Worm (Caenorhabditis elegans) whole organism, L1 larva: ENCODE data around the gene srt-64.

ENCODE experiments used
- C04F5.9 ChIP-seq: sonication (generic microtip); optimal IDR thresholded peaks from 2 replicates; lab custom pipeline; 2016; ENCODE audit warnings: missing genetic modification characterization, missing compliant biosample characterization
- C16A3.4 ChIP-seq: fragments of 150-350 bp; optimal IDR thresholded peaks from 2 replicates; lab custom pipeline; 2014; ENCODE audit warnings: missing biosample characterization, missing genetic modification characterization
- F16B12.6 ChIP-seq: fragments of 150-350 bp; optimal IDR thresholded peaks from 2 replicates; lab custom pipeline; 2014; ENCODE audit warnings: missing biosample characterization, missing genetic modification characterization
- Y116A8C.19 ChIP-seq: sonication (generic microtip); optimal IDR thresholded peaks from 2 replicates; lab custom pipeline; 2016; ENCODE audit warnings: missing compliant biosample characterization, missing genetic modification characterization, borderline replicate concordance
- alr-1 ChIP-seq: fragments of 200-800 bp; sonication (Bioruptor generic); optimal IDR thresholded peaks from 2 replicates; lab custom pipeline; 2018; ENCODE audit warnings: borderline replicate concordance, mild to moderate bottlenecking, missing genetic modification characterization, missing compliant biosample characterization
- aly-2 ChIP-seq: fragments of 150-350 bp; optimal IDR thresholded peaks from 2 replicates; lab custom pipeline; 2014; ENCODE audit warnings: missing biosample characterization, missing genetic modification characterization
- ama-1 ChIP-seq: fragments of 150-350 bp; optimal IDR thresholded peaks from 2 replicates; lab custom pipeline; 2014
- blmp-1 ChIP-seq: fragments of 150-350 bp; optimal IDR thresholded peaks from 2 replicates; lab custom pipeline; 2014; ENCODE audit warnings: missing biosample characterization, missing genetic modification characterization
- ceh-63 ChIP-seq: fragments of 200-800 bp; sonication (Bioruptor generic); optimal IDR thresholded peaks from 2 replicates; lab custom pipeline; 2018; ENCODE audit warnings: mild to moderate bottlenecking, missing genetic modification characterization, missing compliant biosample characterization
- ceh-8 ChIP-seq: fragments of 200-800 bp; sonication (Bioruptor generic); optimal IDR thresholded peaks from 2 replicates; lab custom pipeline; 2018; ENCODE audit warnings: mild to moderate bottlenecking, missing genetic modification characterization, moderate library complexity, missing compliant biosample characterization
- dpl-1 ChIP-seq, 3 experiments: fragments of 150-350 bp in 2 of 3; sonication (generic microtip) in 1 of 3; optimal IDR thresholded peaks; 2 replicates each; lab custom pipeline; 2014 to 2017; ENCODE audit warnings: missing biosample characterization in 3 of 3, missing genetic modification characterization in 3 of 3, missing genetic modification reagents in 3 of 3
- efl-1 ChIP-seq, 4 experiments: fragments of 150-350 bp; optimal IDR thresholded peaks in 3 of 4; peaks in 1 of 4; 1 replicate in 1 of 4; 2 replicates in 3 of 4; lab custom pipeline; 2014; ENCODE audit warnings: missing biosample characterization in 2 of 4, missing genetic modification characterization in 2 of 4, missing genetic modification reagents in 2 of 4
- efl-3 ChIP-seq: fragments of 200-800 bp; sonication (Bioruptor generic); optimal IDR thresholded peaks from 2 replicates; lab custom pipeline; 2018; ENCODE audit warnings: mild to moderate bottlenecking, missing genetic modification characterization, missing compliant biosample characterization
- egl-13 ChIP-seq: sonication (generic microtip); optimal IDR thresholded peaks from 2 replicates; lab custom pipeline; 2016; ENCODE audit warnings: missing genotype, missing genetic modification reagents, missing genetic modification characterization, missing compliant biosample characterization
- egl-27 ChIP-seq, 2 experiments: fragments of 150-350 bp in 1 of 2; sonication (generic microtip); optimal IDR thresholded peaks; 3 replicates each; lab custom pipeline; 2017 to 2018; ENCODE audit warnings: missing biosample characterization in 2 of 2, missing genetic modification characterization in 2 of 2, missing genetic modification reagents in 2 of 2
- elt-3 ChIP-seq, 6 experiments: fragments of 150-350 bp in 1 of 6; sonication (generic microtip); optimal IDR thresholded peaks; 2 replicates each; lab custom pipeline; 2017 to 2018; ENCODE audit warnings: missing biosample characterization in 6 of 6, missing genetic modification characterization in 6 of 6, inconsistent platforms in 1 of 6
- ets-5 ChIP-seq: fragments of 200-800 bp; sonication (Bioruptor generic); IDR thresholded peaks from 2 replicates; pipeline ENCODE4 v1.3.6; 2022; ENCODE audit warnings: missing genetic modification characterization, missing compliant biosample characterization
- fkh-10 ChIP-seq: sonication (generic microtip); optimal IDR thresholded peaks from 2 replicates; lab custom pipeline; 2017; ENCODE audit warnings: missing biosample characterization, missing genetic modification reagents, missing genetic modification characterization
- fkh-8 ChIP-seq: sonication (generic microtip); optimal IDR thresholded peaks from 2 replicates; lab custom pipeline; 2016; ENCODE audit warnings: mild to moderate bottlenecking, missing genetic modification characterization, missing compliant biosample characterization
- fos-1 ChIP-seq: fragments of 150-350 bp; optimal IDR thresholded peaks from 2 replicates; lab custom pipeline; 2014; ENCODE audit warnings: missing biosample characterization, missing genetic modification characterization
- grh-1 ChIP-seq: fragments of 200-800 bp; sonication (Bioruptor generic); IDR thresholded peaks from 2 replicates; pipeline ENCODE4 v1.3.6; 2022; ENCODE audit warnings: missing genetic modification reagents, missing genetic modification characterization, missing compliant biosample characterization
- hlh-4 ChIP-seq: sonication (generic microtip); optimal IDR thresholded peaks from 2 replicates; lab custom pipeline; 2016; ENCODE audit warnings: mild to moderate bottlenecking, missing genetic modification characterization, missing compliant biosample characterization
- hpl-2 ChIP-seq: fragments of 150-350 bp; optimal IDR thresholded peaks from 2 replicates; lab custom pipeline; 2014; ENCODE audit warnings: missing biosample characterization, missing genetic modification reagents, missing genetic modification characterization
- irx-1 ChIP-seq: sonication (generic microtip); optimal IDR thresholded peaks from 2 replicates; lab custom pipeline; 2016; ENCODE audit warnings: missing genetic modification characterization, missing compliant biosample characterization
- isw-1 ChIP-seq: fragments of 200-800 bp; sonication (Bioruptor generic); IDR thresholded peaks from 2 replicates; pipeline ENCODE4 v1.3.6; 2022; ENCODE audit warnings: missing genetic modification characterization, missing compliant biosample characterization
- lin-13 ChIP-seq: fragments of 150-350 bp; optimal IDR thresholded peaks from 2 replicates; lab custom pipeline; 2014; ENCODE audit warnings: missing biosample characterization, missing genetic modification reagents, missing genetic modification characterization
- lin-14 ChIP-seq: fragments of 200-800 bp; sonication (Bioruptor generic); optimal IDR thresholded peaks from 2 replicates; lab custom pipeline; 2018; ENCODE audit warnings: mild to moderate bottlenecking, missing genetic modification characterization, moderate library complexity, missing compliant biosample characterization
- lin-39 ChIP-seq: fragments of 150-350 bp; optimal IDR thresholded peaks from 2 replicates; lab custom pipeline; 2014; ENCODE audit warnings: missing biosample characterization, missing genetic modification reagents, missing genetic modification characterization
- lir-3 ChIP-seq: sonication (generic microtip); optimal IDR thresholded peaks from 2 replicates; lab custom pipeline; 2016; ENCODE audit warnings: mild to moderate bottlenecking, missing genetic modification characterization, moderate library complexity, missing compliant biosample characterization; ENCODE audit not compliant: poor library complexity
- lsy-2 ChIP-seq, 2 experiments: fragments of 150-350 bp; optimal IDR thresholded peaks; 2 replicates each; lab custom pipeline; 2014; ENCODE audit warnings: missing biosample characterization in 2 of 2, missing genetic modification characterization in 2 of 2
- mdl-1 ChIP-seq, 2 experiments: fragments of 150-350 bp; optimal IDR thresholded peaks; 2 replicates each; lab custom pipeline; 2014 to 2017; ENCODE audit warnings: missing biosample characterization in 2 of 2, missing genetic modification characterization in 2 of 2, inconsistent platforms in 1 of 2
- mef-2 ChIP-seq: fragments of 150-350 bp; optimal IDR thresholded peaks from 2 replicates; lab custom pipeline; 2014; ENCODE audit warnings: missing biosample characterization, missing genetic modification characterization
- nhr-19 ChIP-seq: fragments of 200-800 bp; sonication (Bioruptor generic); conservative IDR thresholded peaks from 2 replicates; pipeline ENCODE4 v1.3.6; 2022; ENCODE audit warnings: missing genetic modification characterization, missing compliant biosample characterization
- nhr-20 ChIP-seq: sonication (generic microtip); optimal IDR thresholded peaks from 2 replicates; lab custom pipeline; 2016; ENCODE audit warnings: mild to moderate bottlenecking, missing genetic modification characterization, missing compliant biosample characterization
- nhr-28 ChIP-seq: fragments of 150-350 bp; optimal IDR thresholded peaks from 2 replicates; lab custom pipeline; 2014; ENCODE audit warnings: missing biosample characterization, missing genetic modification characterization
- nhr-71 ChIP-seq: sonication (generic microtip); optimal IDR thresholded peaks from 2 replicates; lab custom pipeline; 2016; ENCODE audit warnings: mild to moderate bottlenecking, missing genetic modification characterization, moderate library complexity, missing compliant biosample characterization
- nhr-76 ChIP-seq: sonication (generic microtip); optimal IDR thresholded peaks from 2 replicates; lab custom pipeline; 2017; ENCODE audit warnings: missing biosample characterization, missing genetic modification characterization
- nhr-84 ChIP-seq: sonication (generic microtip); optimal IDR thresholded peaks from 2 replicates; lab custom pipeline; 2017; ENCODE audit warnings: missing biosample characterization, missing genetic modification characterization
- nhr-85 ChIP-seq: sonication (generic microtip); peaks from one replicate; lab custom pipeline; 2016; ENCODE audit warnings: missing genetic modification characterization, inconsistent platforms, missing compliant biosample characterization
- pax-3 ChIP-seq: fragments of 200-800 bp; sonication (Bioruptor generic); optimal IDR thresholded peaks from 2 replicates; lab custom pipeline; 2018; ENCODE audit warnings: mild to moderate bottlenecking, missing genetic modification characterization, moderate library complexity, missing compliant biosample characterization
- pqm-1 ChIP-seq: sonication (generic microtip); optimal IDR thresholded peaks from 3 replicates; lab custom pipeline; 2017; ENCODE audit warnings: missing biosample characterization, missing genetic modification characterization
- rnt-1 ChIP-seq: sonication (generic microtip); optimal IDR thresholded peaks from 2 replicates; lab custom pipeline; 2016; ENCODE audit warnings: mild to moderate bottlenecking, missing genetic modification characterization, moderate library complexity, missing compliant biosample characterization
- sup-37 ChIP-seq: fragments of 200-800 bp; sonication (Bioruptor generic); optimal IDR thresholded peaks from 2 replicates; lab custom pipeline; 2018; ENCODE audit warnings: mild to moderate bottlenecking, missing genetic modification characterization, missing compliant biosample characterization
- swsn-7 ChIP-seq: sonication (generic microtip); optimal IDR thresholded peaks from 2 replicates; lab custom pipeline; 2016; ENCODE audit warnings: missing genetic modification characterization, missing compliant biosample characterization
- tbx-2 ChIP-seq: sonication (generic microtip); optimal IDR thresholded peaks from 2 replicates; lab custom pipeline; 2016; ENCODE audit warnings: missing genetic modification characterization, missing compliant biosample characterization
- tlp-1 ChIP-seq: fragments of 150-350 bp; optimal IDR thresholded peaks from 2 replicates; lab custom pipeline; 2014; ENCODE audit warnings: missing biosample characterization, missing genetic modification characterization
- unc-62 ChIP-seq: fragments of 150-350 bp; optimal IDR thresholded peaks from 2 replicates; lab custom pipeline; 2014; ENCODE audit warnings: missing biosample characterization, missing genetic modification reagents, missing genetic modification characterization
- vab-15 ChIP-seq: sonication (generic microtip); optimal IDR thresholded peaks from 2 replicates; lab custom pipeline; 2017; ENCODE audit warnings: missing genotype, mild to moderate bottlenecking, missing genetic modification characterization, missing compliant biosample characterization

srt-64 gene

ce11 chrV:5169586-5169985, at the start of gene srt-64:
srt-64 (minus strand) TSS chrV:5169686.
- TF ChIP-seq ceh-8 (no peak), hpl-2 (GFP tag; lab: Kevin White, UChicago) (no peak), efl-3 (GFP tag; lab: Kevin White, UChicago) (no peak)

ce11 chrV:5213674-5214073, 44.2 kb upstream of the srt-64 start:
- TF ChIP-seq efl-1 (optimal IDR thresholded peaks at IDR 0.05; lab: Kevin White, UChicago): no peak
- peak in 1 of 2 experiments; percentile 16 for TF ChIP-seq efl-1 (GFP tag; optimal IDR thresholded peaks at IDR 0.05 in 1 of 2; lab: Kevin White, UChicago)
- TF ChIP-seq nhr-28 (tag; lab: Kevin White, UChicago): no peak
- TF ChIP-seq nhr-85 (tag; lab: Kevin White, UChicago): peak; percentile 27

ce11 chrV:5204127-5204526, 34.6 kb upstream of the srt-64 start, which contains the start of gene ttc-37:
ttc-37 (plus strand) TSS chrV:5204475.
- TF ChIP-seq egl-13 (tag; lab: Kevin White, UChicago) (no peak), lsy-2 (tag; optimal IDR thresholded peaks at IDR 0.05; lab: Kevin White, UChicago) (peak; percentile 74 to 77), nhr-20 (tag; lab: Kevin White, UChicago) (peak; percentile 80), irx-1 (peak; percentile 64), ceh-63 (GFP tag; lab: Kevin White, UChicago) (no peak), vab-15 (tag; lab: Kevin White, UChicago) (no peak), lin-13 (GFP tag; lab: Kevin White, UChicago) (peak; percentile 38), nhr-19 (GFP tag; lab: Robert Waterston, UW) (peak; percentile 73), tlp-1 (tag; lab: Kevin White, UChicago) (no peak), nhr-84 (tag; lab: Kevin White, UChicago) (no peak), nhr-85 (tag; lab: Kevin White, UChicago) (peak; percentile 75), efl-1 (optimal IDR thresholded peaks at IDR 0.05; lab: Kevin White, UChicago) (peak; percentile 98 to 99), efl-1 (GFP tag; optimal IDR thresholded peaks at IDR 0.05 in 1 of 2; lab: Kevin White, UChicago) (peak; percentile 98 to 100), Y116A8C.19 (tag; lab: Kevin White, UChicago) (no peak), efl-3 (GFP tag; lab: Kevin White, UChicago) (no peak), C16A3.4 (tag; lab: Kevin White, UChicago) (peak; percentile 60), swsn-7 (tag; lab: Kevin White, UChicago) (peak; percentile 63), egl-27 (tag; optimal IDR thresholded peaks at IDR 0.05; lab: Kevin White, UChicago) (no peak), unc-62 (GFP tag; lab: Kevin White, UChicago) (no peak), lin-39 (tag; lab: Kevin White, UChicago) (peak; percentile 52), ets-5 (no peak), pqm-1 (no peak), fos-1 (tag; lab: Kevin White, UChicago) (peak; percentile 33), mdl-1 (tag; optimal IDR thresholded peaks at IDR 0.05; lab: Kevin White, UChicago) (no peak), hlh-4 (tag; lab: Kevin White, UChicago) (no peak), lir-3 (tag; lab: Kevin White, UChicago) (no peak), mef-2 (tag; lab: Kevin White, UChicago) (no peak), grh-1 (no peak), tbx-2 (tag; lab: Kevin White, UChicago) (peak; percentile 61), fkh-8 (no peak), lin-14 (GFP tag; lab: Kevin White, UChicago) (no peak), fkh-10 (no peak), nhr-76 (tag; lab: Kevin White, UChicago) (no peak), nhr-71 (tag; lab: Kevin White, UChicago) (peak; percentile 87), rnt-1 (tag; lab: Kevin White, UChicago) (peak; percentile 66), isw-1 (GFP tag; lab: Robert Waterston, UW) (peak; percentile 13), F16B12.6 (peak; percentile 23), blmp-1 (peak; percentile 15), alr-1 (no peak), ceh-8 (no peak), dpl-1 (GFP tag; optimal IDR thresholded peaks at IDR 0.05; lab: Kevin White, UChicago) (peak; percentile 96 to 98 (median 98)), elt-3 (tag; optimal IDR thresholded peaks at IDR 0.05; lab: Kevin White, UChicago) (peak in 2 of 6 experiments; percentile 15 to 55), pax-3 (tag; lab: Kevin White, UChicago) (no peak), C04F5.9 (tag; lab: Kevin White, UChicago) (no peak), aly-2 (tag; lab: Kevin White, UChicago) (peak; percentile 41), ama-1 (lab: Kevin White, UChicago) (no peak), sup-37 (no peak)
